Worm (Caenorhabditis elegans) whole organism, young adult: ENCODE measurements around the gene C18D4.4.

ENCODE experiments used
- F57C9.4 ChIP-seq: sonication (generic microtip); optimal IDR thresholded peaks from 2 replicates; lab custom pipeline; 2017; ENCODE audit warnings: mild to moderate bottlenecking, missing genetic modification characterization, missing compliant biosample characterization
- T26A5.8 ChIP-seq: sonication (generic microtip); optimal IDR thresholded peaks from 2 replicates; lab custom pipeline; 2016; ENCODE audit warnings: missing genetic modification characterization, missing compliant biosample characterization
- chd-7 ChIP-seq: sonication (generic microtip); optimal IDR thresholded peaks from 2 replicates; lab custom pipeline; 2016; ENCODE audit warnings: mild to moderate bottlenecking, missing genetic modification characterization, moderate library complexity, missing compliant biosample characterization
- dox-1 ChIP-seq: fragments of 200-800 bp; sonication (Bioruptor generic); IDR thresholded peaks from 2 replicates; pipeline ENCODE4 v1.3.6; 2022; ENCODE audit warnings: missing genetic modification reagents, missing genetic modification characterization, missing compliant biosample characterization
- egl-18 ChIP-seq: fragments of 200-800 bp; sonication (Bioruptor generic); IDR thresholded peaks from 2 replicates; pipeline ENCODE4 v1.3.6; 2022; ENCODE audit warnings: missing genetic modification reagents, missing genetic modification characterization, missing compliant biosample characterization
- lag-1 ChIP-seq: fragments of 200-800 bp; sonication (Bioruptor generic); IDR thresholded peaks from 2 replicates; pipeline ENCODE4 v1.3.6; 2022; ENCODE audit warnings: missing genetic modification reagents, missing genetic modification characterization, missing compliant biosample characterization
- sea-2 ChIP-seq: fragments of 200-800 bp; sonication (Bioruptor generic); IDR thresholded peaks from 2 replicates; pipeline ENCODE4 v1.3.6; 2022; ENCODE audit warnings: missing genetic modification characterization, missing compliant biosample characterization
- snpc-3.4 ChIP-seq: sonication (generic microtip); optimal IDR thresholded peaks from 2 replicates; lab custom pipeline; 2017; ENCODE audit warnings: missing genetic modification characterization, mild to moderate bottlenecking, missing compliant biosample characterization, antibody characterized with exemption, moderate library complexity, missing genotype, missing genetic modification reagents
- unc-130 ChIP-seq: sonication (generic microtip); optimal IDR thresholded peaks from 2 replicates; lab custom pipeline; 2016; ENCODE audit warnings: missing genetic modification reagents, missing genetic modification characterization, missing compliant biosample characterization

ce11 chrV:17580017-17580416, 48.7 kb upstream of the C18D4.4 start:
- TF ChIP-seq dox-1 (GFP tag; lab: Robert Waterston, UW) (no peak), T26A5.8 (no peak), sea-2 (GFP tag; lab: Robert Waterston, UW) (no peak), chd-7 (tag; lab: Kevin White, UChicago) (no peak), egl-18 (no peak), snpc-3.4 (tag; lab: Kevin White, UChicago) (no peak), lag-1 (GFP tag; lab: Robert Waterston, UW) (no peak), unc-130 (GFP tag; lab: Kevin White, UChicago) (no peak), F57C9.4 (tag; lab: Kevin White, UChicago) (no peak)
